Worm (Caenorhabditis elegans): ENCODE measurements around the gene F40B5.2.
"Not testable (repeated sequence)": the region's sequence is repeated elsewhere in the genome, so short reads cannot be mapped to it uniquely, and the experiment has no call there.

DNA sequence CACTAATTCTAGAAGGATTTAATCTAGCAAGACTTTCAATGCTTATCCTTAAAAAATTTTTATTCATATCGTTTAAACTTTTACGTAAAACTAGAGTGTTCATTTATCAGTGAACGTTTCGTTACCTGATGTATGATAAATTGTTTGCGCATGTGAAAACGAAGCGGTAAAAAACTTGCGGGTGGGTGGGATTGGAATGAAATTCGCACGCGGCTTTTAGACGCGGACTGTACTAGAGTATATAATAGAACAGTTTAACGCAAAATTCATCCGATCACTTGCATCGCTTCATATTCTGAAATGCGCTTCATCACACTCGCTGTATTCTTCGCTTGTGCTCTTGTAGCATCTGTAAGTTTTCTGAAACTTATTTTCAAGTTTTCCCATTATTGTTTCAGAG is 45.8 kb upstream of the F40B5.2 start, which contains the start of gene abu-9:
- not testable (repeated sequence) for TF ChIP-seq F49E8.2 (tag; optimal IDR thresholded peaks at IDR 0.05; ENCODE audit: borderline replicate concordance); dve-1 (tag; optimal IDR thresholded peaks at IDR 0.05; ENCODE audit: insufficient read depth); hlh-11 (tag; optimal IDR thresholded peaks at IDR 0.05); snpc-4 (tag; optimal IDR thresholded peaks at IDR 0.05)

Data from whole organism, L4 larva.